Worm (Caenorhabditis elegans): ENCODE measurements around the gene D1014.4.
A peak's percentile ranks its signal among the peaks of the same experiment; 100 is the strongest.

The D1014.4 gene

ce11 chrV:8123384-8123783 is 9.6 kb upstream of the D1014.4 start, which contains the start of gene D1014.5:
Gene D1014.5, plus strand, starts transcription at chrV:8123684.
- TF ChIP-seq rnt-1 (tag; optimal IDR thresholded peaks at IDR 0.05): no peak
- no peak for TF ChIP-seq ztf-4 (tag; optimal IDR thresholded peaks at IDR 0.05)
- TF ChIP-seq Y116A8C.19 (tag; optimal IDR thresholded peaks at IDR 0.05; ENCODE audit: borderline replicate concordance): no peak
- no peak for TF ChIP-seq lin-39 (tag; optimal IDR thresholded peaks at IDR 0.05)
- TF ChIP-seq snu-23 (GFP tag; optimal IDR thresholded peaks at IDR 0.05): no peak
- TF ChIP-seq lin-13 (GFP tag; optimal IDR thresholded peaks at IDR 0.05): no peak
- TF ChIP-seq nhr-20 (tag; optimal IDR thresholded peaks at IDR 0.05): no peak

DNA sequence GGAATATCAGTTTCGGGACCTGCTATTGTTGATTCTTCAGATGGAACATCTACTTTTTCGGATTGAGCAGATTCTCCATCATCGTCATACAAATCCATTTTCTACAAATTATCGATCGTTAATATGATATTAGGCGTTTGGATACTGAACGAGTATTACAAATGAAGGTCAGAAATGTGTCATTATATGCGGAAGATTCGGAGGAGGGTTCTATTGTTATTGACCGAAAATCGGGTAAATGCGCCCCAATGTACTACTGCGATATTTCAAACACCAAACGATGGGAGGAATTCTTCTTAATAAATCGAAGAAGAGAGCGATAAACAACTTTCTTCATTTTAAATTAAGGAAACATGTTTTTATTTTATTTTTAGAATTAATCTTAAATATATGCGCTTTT is 3.8 kb upstream of the D1014.4 start, which contains the start of gene spr-1:
spr-1 (minus strand) TSS at position 101 of the 400 bp plus-strand sequence.
- TF ChIP-seq alr-1 (tag; optimal IDR thresholded peaks at IDR 0.05; ENCODE audit: borderline replicate concordance) (no peak), ama-1 (optimal IDR thresholded peaks at IDR 0.05) (no peak), egl-13 (tag; optimal IDR thresholded peaks at IDR 0.05) (no peak), rnt-1 (tag; optimal IDR thresholded peaks at IDR 0.05) (no peak), nhr-19 (GFP tag; conservative IDR thresholded peaks at IDR 0.05) (no peak), elt-3 (tag; optimal IDR thresholded peaks at IDR 0.05) (peak in 1 of 6 experiments; percentile 48), ceh-63 (GFP tag; optimal IDR thresholded peaks at IDR 0.05) (no peak), C04F5.9 (tag; optimal IDR thresholded peaks at IDR 0.05) (no peak), C34B4.2 (tag; optimal IDR thresholded peaks at IDR 0.05) (no peak), pag-3 (tag; optimal IDR thresholded peaks at IDR 0.05; ENCODE audit: borderline replicate concordance, insufficient read depth) (no peak), nhr-85 (tag) (peak; percentile 57), hpl-2 (GFP tag; optimal IDR thresholded peaks at IDR 0.05) (no peak), nhr-20 (tag; optimal IDR thresholded peaks at IDR 0.05) (no peak), egl-27 (tag; optimal IDR thresholded peaks at IDR 0.05) (no peak), nhr-237 (tag; optimal IDR thresholded peaks at IDR 0.05) (no peak), swsn-7 (tag; optimal IDR thresholded peaks at IDR 0.05) (no peak), ceh-82 (tag; optimal IDR thresholded peaks at IDR 0.05) (no peak), Y116A8C.19 (tag; optimal IDR thresholded peaks at IDR 0.05; ENCODE audit: borderline replicate concordance) (no peak), ztf-11 (tag; optimal IDR thresholded peaks at IDR 0.05) (no peak), blmp-1 (tag; optimal IDR thresholded peaks at IDR 0.05) (peak; percentile 30), efl-1 (optimal IDR thresholded peaks at IDR 0.05) (no peak), efl-1 (GFP tag; optimal IDR thresholded peaks at IDR 0.05 in 1 of 2) (peak in 1 of 2 experiments; percentile 11), aly-2 (tag; optimal IDR thresholded peaks at IDR 0.05) (no peak)

DNA sequence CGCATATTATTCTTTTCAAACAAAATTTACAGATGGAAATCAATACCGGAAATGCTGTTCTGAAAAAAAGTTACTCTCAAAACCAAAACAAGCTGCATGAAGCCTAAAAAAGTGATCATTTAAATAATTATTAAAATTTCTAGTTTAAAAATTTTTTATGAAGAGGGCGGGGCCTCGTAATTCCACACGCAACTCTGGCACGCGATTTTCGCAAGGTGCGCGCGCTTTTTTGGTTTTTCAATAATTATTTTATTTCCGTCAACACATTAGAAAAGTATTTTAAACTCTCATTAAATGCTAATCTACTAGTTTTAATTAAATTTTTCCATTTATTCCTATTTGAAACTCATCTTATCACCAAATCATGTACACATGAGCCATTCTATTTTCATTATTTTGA is 3.3 kb upstream of the D1014.4 start:
- TF ChIP-seq efl-1 (optimal IDR thresholded peaks at IDR 0.05): no peak
- TF ChIP-seq efl-1 (GFP tag; optimal IDR thresholded peaks at IDR 0.05 in 1 of 2): peak in 1 of 2 experiments; percentile 75
- no peak for TF ChIP-seq lin-15B (tag; optimal IDR thresholded peaks at IDR 0.05)
- TF ChIP-seq isw-1 (GFP tag; IDR thresholded peaks at IDR 0.05): no peak
- no peak for TF ChIP-seq C16A3.4 (tag; optimal IDR thresholded peaks at IDR 0.05)

DNA sequence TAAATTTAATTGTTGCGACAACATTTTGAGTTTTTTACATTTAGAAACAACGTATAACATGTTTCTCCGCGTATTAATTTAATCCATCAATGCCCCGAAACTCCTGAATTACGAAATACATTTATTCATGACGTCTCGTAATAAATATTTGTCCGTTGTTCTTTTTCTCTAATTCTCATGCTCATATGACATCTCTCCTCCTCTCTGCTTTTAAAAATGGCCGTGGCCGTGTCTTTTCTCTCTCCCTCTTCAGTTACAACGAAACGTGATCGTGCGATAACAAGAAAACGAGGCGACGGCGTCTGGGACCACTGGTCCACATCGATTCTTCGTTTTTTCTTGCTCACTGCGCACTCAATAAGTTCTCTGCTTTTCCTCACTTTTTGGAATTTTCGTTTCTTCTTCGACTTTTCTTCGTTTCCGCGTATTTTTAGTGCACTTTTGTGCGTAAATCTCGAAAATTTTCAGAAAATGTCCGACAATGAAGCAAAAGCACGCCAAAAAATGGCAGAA is 2.8 kb upstream of the D1014.4 start, which contains the start of gene snap-1:
snap-1 (plus strand) TSS at position 463 of the 513 bp plus-strand sequence.
- TF ChIP-seq ets-5 (GFP tag; IDR thresholded peaks at IDR 0.05): no peak
- peak; percentile 6 for TF ChIP-seq tbx-2 (tag; optimal IDR thresholded peaks at IDR 0.05)
- TF ChIP-seq sox-4 (tag; optimal IDR thresholded peaks at IDR 0.05): no peak
- TF ChIP-seq lin-15B (tag; optimal IDR thresholded peaks at IDR 0.05): peak; percentile 52
- TF ChIP-seq lir-3 (tag; optimal IDR thresholded peaks at IDR 0.05; ENCODE audit: poor library complexity): peak; percentile 33
- TF ChIP-seq C16A3.4 (tag; optimal IDR thresholded peaks at IDR 0.05): no peak
- no peak for TF ChIP-seq nhr-76 (tag; optimal IDR thresholded peaks at IDR 0.05)
- peak; percentile 27 for TF ChIP-seq snpc-4 (tag; optimal IDR thresholded peaks at IDR 0.05)
- peak; percentile 7 for TF ChIP-seq fkh-10 (GFP tag; optimal IDR thresholded peaks at IDR 0.05)
- TF ChIP-seq nhr-71 (tag; optimal IDR thresholded peaks at IDR 0.05): peak; percentile 70
- TF ChIP-seq rnt-1 (tag; optimal IDR thresholded peaks at IDR 0.05): peak; percentile 34
- no peak for TF ChIP-seq ceh-88 (GFP tag; IDR thresholded peaks at IDR 0.05)
- TF ChIP-seq fos-1 (tag; optimal IDR thresholded peaks at IDR 0.05): no peak
- peak; percentile 48 for TF ChIP-seq lin-13 (GFP tag; optimal IDR thresholded peaks at IDR 0.05)
- no peak for TF ChIP-seq unc-62 (GFP tag; optimal IDR thresholded peaks at IDR 0.05)
- no peak for TF ChIP-seq aha-1 (tag; optimal IDR thresholded peaks at IDR 0.05)
- TF ChIP-seq fkh-8 (tag; optimal IDR thresholded peaks at IDR 0.05): peak; percentile 85
- TF ChIP-seq nhr-20 (tag; optimal IDR thresholded peaks at IDR 0.05): peak; percentile 14
- TF ChIP-seq ceh-90 (tag; optimal IDR thresholded peaks at IDR 0.05): no peak
- TF ChIP-seq mep-1 (tag; optimal IDR thresholded peaks at IDR 0.05): peak; percentile 90
- peak; percentile 5 for TF ChIP-seq swsn-7 (tag; optimal IDR thresholded peaks at IDR 0.05)
- no peak for TF ChIP-seq aly-2 (tag; optimal IDR thresholded peaks at IDR 0.05)
- TF ChIP-seq alr-1 (tag; optimal IDR thresholded peaks at IDR 0.05; ENCODE audit: borderline replicate concordance): no peak
- peak; percentile 40 to 65 for TF ChIP-seq lin-35 (GFP tag; optimal IDR thresholded peaks at IDR 0.05)
- TF ChIP-seq dsc-1 (tag; optimal IDR thresholded peaks at IDR 0.05): no peak
